Fruit fly (Drosophila melanogaster) whole organism, embryonic: ENCODE results near the gene Girdin.

Source experiments
- Bteb2 ChIP-seq: fragments of 200-800 bp; sonication (Bioruptor generic); optimal IDR thresholded peaks from 2 replicates; lab custom pipeline; 2016; ENCODE audit warnings: missing biosample characterization, missing genetic modification characterization
- CG11085 ChIP-seq: fragments of 200-800 bp; sonication (Bioruptor generic); IDR thresholded peaks from 2 replicates; pipeline ENCODE4 v1.3.6; 2022; ENCODE audit warnings: missing biosample characterization, missing genetic modification characterization
- CG11560 ChIP-seq: fragments of 200-800 bp; sonication (Bioruptor generic); IDR thresholded peaks from 3 replicates; pipeline ENCODE4 v1.3.6; 2022; ENCODE audit warnings: missing biosample characterization, missing genetic modification characterization
- CG12299 ChIP-seq: fragments of 200-800 bp; sonication (Bioruptor generic); optimal IDR thresholded peaks from 2 replicates; lab custom pipeline; 2018; ENCODE audit warnings: missing biosample characterization, mild to moderate bottlenecking, missing genetic modification characterization
- CG1647 ChIP-seq: fragments of 200-800 bp; sonication (Bioruptor generic); optimal IDR thresholded peaks from 3 replicates; lab custom pipeline; 2016; ENCODE audit warnings: missing biosample characterization, missing genetic modification characterization
- CG16815 ChIP-seq: fragments of 200-800 bp; sonication (Bioruptor generic); optimal IDR thresholded peaks from 3 replicates; lab custom pipeline; 2017; ENCODE audit warnings: missing biosample characterization, mild to moderate bottlenecking, missing genetic modification characterization
- CG17568 ChIP-seq: fragments of 200-800 bp; sonication (Bioruptor generic); optimal IDR thresholded peaks from 2 replicates; lab custom pipeline; 2018; ENCODE audit warnings: missing biosample characterization, mild to moderate bottlenecking, missing genetic modification characterization, moderate library complexity
- CG17802 ChIP-seq: fragments of 200-800 bp; sonication (Bioruptor generic); optimal IDR thresholded peaks from 2 replicates; lab custom pipeline; 2018; ENCODE audit warnings: missing biosample characterization, mild to moderate bottlenecking, missing genetic modification characterization, moderate library complexity
- CG18011 ChIP-seq: fragments of 200-800 bp; sonication (Bioruptor generic); optimal IDR thresholded peaks from 2 replicates; lab custom pipeline; 2017; ENCODE audit warnings: missing biosample characterization, missing genetic modification characterization, mild to moderate bottlenecking, moderate library complexity, missing genotype
- CG18476 ChIP-seq: fragments of 200-800 bp; sonication (Bioruptor generic); optimal IDR thresholded peaks from 2 replicates; lab custom pipeline; 2016; ENCODE audit warnings: missing biosample characterization, mild to moderate bottlenecking, missing genetic modification characterization
- CG2129 ChIP-seq: fragments of 200-800 bp; sonication (Bioruptor generic); IDR thresholded peaks from 2 replicates; pipeline ENCODE4 v1.3.6; 2022; ENCODE audit warnings: missing biosample characterization, missing genetic modification characterization; ENCODE audit not compliant: partially characterized antibody
- CG3065 ChIP-seq: fragments of 200-800 bp; sonication (Bioruptor generic); optimal IDR thresholded peaks from 2 replicates; lab custom pipeline; 2016; ENCODE audit warnings: missing biosample characterization, missing genetic modification characterization
- CG6654 ChIP-seq: fragments of 200-800 bp; sonication (Bioruptor generic); optimal IDR thresholded peaks from 2 replicates; lab custom pipeline; 2017; ENCODE audit warnings: missing biosample characterization, mild to moderate bottlenecking, missing genetic modification characterization
- CG6765 ChIP-seq: fragments of 200-800 bp; sonication (Bioruptor generic); optimal IDR thresholded peaks from 3 replicates; lab custom pipeline; 2017; ENCODE audit warnings: missing biosample characterization, mild to moderate bottlenecking, missing genetic modification characterization
- CG7372 ChIP-seq: fragments of 200-800 bp; sonication (Bioruptor generic); IDR thresholded peaks from 2 replicates; pipeline ENCODE4 v1.3.6; 2022; ENCODE audit warnings: missing biosample characterization, missing genetic modification characterization
- CG7745 ChIP-seq: fragments of 200-800 bp; sonication (Bioruptor generic); optimal IDR thresholded peaks from 2 replicates; lab custom pipeline; 2018; ENCODE audit warnings: missing biosample characterization, mild to moderate bottlenecking, missing genetic modification characterization, moderate library complexity
- CG8478 ChIP-seq: fragments of >200 bp; optimal IDR thresholded peaks from 2 replicates; lab custom pipeline; 2018
- CG9609 ChIP-seq: fragments of 200-800 bp; sonication (Bioruptor generic); optimal IDR thresholded peaks from 3 replicates; lab custom pipeline; 2016; ENCODE audit warnings: missing biosample characterization, missing genetic modification characterization
- D19A ChIP-seq: fragments of 200-800 bp; optimal IDR thresholded peaks from 3 replicates; lab custom pipeline; 2019; ENCODE audit warnings: missing biosample characterization, mild to moderate bottlenecking, missing genetic modification characterization, moderate library complexity
- HLH54F ChIP-seq: fragments of 200-800 bp; sonication (Bioruptor generic); optimal IDR thresholded peaks from 3 replicates; lab custom pipeline; 2016; ENCODE audit warnings: missing biosample characterization, missing genetic modification characterization
- Hr51 ChIP-seq, 2 experiments: fragments of 200-800 bp; sonication (Bioruptor generic); optimal IDR thresholded peaks; 2 replicates in 1 of 2; 3 replicates in 1 of 2; lab custom pipeline; 2016 to 2018; ENCODE audit warnings: missing biosample characterization in 2 of 2, missing genetic modification characterization in 2 of 2, mild to moderate bottlenecking in 1 of 2, moderate library complexity in 1 of 2
- Jarid2 ChIP-seq: fragments of 200-800 bp; sonication (Bioruptor generic); optimal IDR thresholded peaks from 3 replicates; lab custom pipeline; 2017; ENCODE audit warnings: mild to moderate bottlenecking, missing biosample characterization, missing genetic modification reagents, missing genetic modification characterization
- Lhr ChIP-seq: fragments of 200-800 bp; sonication (Bioruptor generic); optimal IDR thresholded peaks from 3 replicates; lab custom pipeline; 2017; ENCODE audit warnings: mild to moderate bottlenecking, missing biosample characterization, missing genetic modification reagents, missing genetic modification characterization
- Lpt ChIP-seq: fragments of >200 bp; optimal IDR thresholded peaks from 2 replicates; lab custom pipeline; 2018; ENCODE audit warnings: missing biosample characterization, missing genetic modification characterization
- MESR4 ChIP-seq: fragments of 200-800 bp; sonication (Bioruptor generic); optimal IDR thresholded peaks from 2 replicates; lab custom pipeline; 2018; ENCODE audit warnings: missing biosample characterization, mild to moderate bottlenecking, missing genetic modification characterization, moderate library complexity
- Mes4 ChIP-seq: fragments of 200-800 bp; sonication (Bioruptor generic); optimal IDR thresholded peaks from 2 replicates; lab custom pipeline; 2016; ENCODE audit warnings: missing biosample characterization, missing genetic modification characterization
- NC2α ChIP-seq: fragments of 200-800 bp; sonication (Bioruptor generic); optimal IDR thresholded peaks from 2 replicates; lab custom pipeline; 2016; ENCODE audit warnings: missing biosample characterization, missing genetic modification characterization
- Scr ChIP-seq: fragments of 200-800 bp; sonication (Bioruptor generic); IDR thresholded peaks from 2 replicates; pipeline ENCODE4 v1.3.6; 2022; ENCODE audit warnings: missing biosample characterization, missing genetic modification characterization; ENCODE audit not compliant: partially characterized antibody
- Spps ChIP-seq: fragments of 200-800 bp; sonication (Bioruptor generic); optimal IDR thresholded peaks from 2 replicates; lab custom pipeline; 2018; ENCODE audit warnings: missing biosample characterization, mild to moderate bottlenecking, missing genetic modification characterization
- Xbp1 ChIP-seq: fragments of 200-800 bp; sonication (Bioruptor generic); optimal IDR thresholded peaks from 3 replicates; lab custom pipeline; 2016; ENCODE audit warnings: missing biosample characterization, mild to moderate bottlenecking, missing genetic modification characterization
- ash1 ChIP-seq: fragments of 200-800 bp; sonication (Bioruptor generic); optimal IDR thresholded peaks from 2 replicates; lab custom pipeline; 2018; ENCODE audit warnings: missing biosample characterization, mild to moderate bottlenecking, missing genetic modification characterization
- bsh ChIP-seq, 2 experiments: fragments of 200-800 bp; sonication (Bioruptor generic); optimal IDR thresholded peaks; 2 replicates each; lab custom pipeline; 2017 to 2018; ENCODE audit warnings: mild to moderate bottlenecking in 2 of 2, missing biosample characterization in 2 of 2, missing genetic modification characterization in 2 of 2, moderate library complexity in 1 of 2
- dysf ChIP-seq: fragments of 200-800 bp; sonication (Bioruptor generic); IDR thresholded peaks from 3 replicates; pipeline ENCODE4 v1.3.6; 2022; ENCODE audit warnings: missing biosample characterization, missing genetic modification characterization
- exex ChIP-seq: fragments of 200-800 bp; sonication (Bioruptor generic); optimal IDR thresholded peaks from 4 replicates; lab custom pipeline; 2018; ENCODE audit warnings: missing biosample characterization, mild to moderate bottlenecking, missing genetic modification characterization, moderate library complexity
- gce ChIP-seq: fragments of 200-800 bp; sonication (Bioruptor generic); IDR thresholded peaks from 3 replicates; pipeline ENCODE4 v1.3.6; 2022; ENCODE audit warnings: missing biosample characterization, missing genetic modification characterization
- h ChIP-seq: fragments of >200 bp; optimal IDR thresholded peaks from 2 replicates; lab custom pipeline; 2017
- her ChIP-seq: fragments of 200-800 bp; sonication (Bioruptor generic); optimal IDR thresholded peaks from 2 replicates; lab custom pipeline; 2016; ENCODE audit warnings: missing biosample characterization, missing genetic modification characterization
- jigr1 ChIP-seq: fragments of 200-800 bp; sonication (Bioruptor generic); IDR thresholded peaks from 3 replicates; pipeline ENCODE4 v1.3.6; 2022; ENCODE audit warnings: missing biosample characterization, missing genetic modification characterization
- luna ChIP-seq: fragments of 200-800 bp; sonication (Bioruptor generic); optimal IDR thresholded peaks from 2 replicates; lab custom pipeline; 2016; ENCODE audit warnings: missing biosample characterization, missing genetic modification characterization
- mld ChIP-seq: fragments of 200-800 bp; sonication (Bioruptor generic); IDR thresholded peaks from 3 replicates; pipeline ENCODE4 v1.3.6; 2022; ENCODE audit warnings: missing biosample characterization, missing genetic modification characterization; ENCODE audit not compliant: partially characterized antibody
- nmo ChIP-seq: fragments of 200-800 bp; sonication (Bioruptor generic); optimal IDR thresholded peaks from 2 replicates; lab custom pipeline; 2018; ENCODE audit warnings: missing biosample characterization, mild to moderate bottlenecking, missing genetic modification characterization, moderate library complexity
- pros ChIP-seq: fragments of 200-800 bp; sonication (Bioruptor generic); optimal IDR thresholded peaks from 3 replicates; lab custom pipeline; 2019; ENCODE audit warnings: missing biosample characterization, mild to moderate bottlenecking, missing genetic modification characterization, moderate library complexity
- run ChIP-seq: fragments of 200-800 bp; sonication (Bioruptor generic); optimal IDR thresholded peaks from 3 replicates; lab custom pipeline; 2018; ENCODE audit warnings: missing biosample characterization, mild to moderate bottlenecking, missing genetic modification characterization
- sc ChIP-seq, 3 experiments: fragments of >200 bp in 2 of 3; fragments of 200-800 bp in 1 of 3; sonication (Bioruptor generic) in 1 of 3; optimal IDR thresholded peaks; 2 replicates in 2 of 3; 3 replicates in 1 of 3; lab custom pipeline; 2017; ENCODE audit warnings: mild to moderate bottlenecking in 1 of 3, missing biosample characterization in 1 of 3, missing genetic modification characterization in 1 of 3, missing genetic modification reagents in 1 of 3
- shn ChIP-seq: fragments of 200-800 bp; sonication (Bioruptor generic); optimal IDR thresholded peaks from 3 replicates; lab custom pipeline; 2016; ENCODE audit warnings: missing biosample characterization, missing genetic modification characterization
- tap ChIP-seq: fragments of 200-800 bp; optimal IDR thresholded peaks from 3 replicates; lab custom pipeline; 2019; ENCODE audit warnings: missing biosample characterization, mild to moderate bottlenecking, missing genetic modification characterization, moderate library complexity
- tio ChIP-seq: fragments of 200-800 bp; sonication (Bioruptor generic); optimal IDR thresholded peaks from 2 replicates; lab custom pipeline; 2017; ENCODE audit warnings: missing biosample characterization, missing genetic modification characterization, inconsistent platforms
- tup ChIP-seq: fragments of 200-800 bp; sonication (Bioruptor generic); optimal IDR thresholded peaks from 2 replicates; lab custom pipeline; 2016; ENCODE audit warnings: missing biosample characterization, mild to moderate bottlenecking, missing genetic modification characterization, moderate library complexity
- unc-4 ChIP-seq: fragments of 200-800 bp; sonication (Bioruptor generic); IDR thresholded peaks from 2 replicates; pipeline ENCODE4 v1.3.6; 2022; ENCODE audit warnings: missing biosample characterization, missing genetic modification characterization; ENCODE audit not compliant: partially characterized antibody
- yki ChIP-seq: fragments of >200 bp; optimal IDR thresholded peaks from 3 replicates; lab custom pipeline; 2018

The Girdin gene

dm6 chr3L:3178530-3179096 is at the start of gene Girdin, which contains the start of gene MnM (continued):
- TF ChIP-seq exex (tag; lab: Kevin White, UChicago) (no peak), CG8478 (lab: Kevin White, UChicago) (no peak), CG18476 (GFP tag; lab: Kevin White, UChicago) (no peak), nmo (peak; percentile 87), dysf (peak; percentile 64; the same call in 2 of the 3 replicates), CG3065 (no peak), CG9609 (GFP tag; lab: Kevin White, UChicago) (peak; percentile 79), luna (peak; percentile 3), CG11560 (tag; lab: Robert Waterston, UW) (peak; percentile 53; the same call in 1 of the 3 replicates), CG18011 (GFP tag; lab: Kevin White, UChicago) (peak; percentile 65), CG7372 (0 out of 2 replicates have a peak, but pooled peaks have one; percentile 11), MESR4 (peak; percentile 63), Jarid2 (no peak), Lpt (GFP tag; lab: Kevin White, UChicago) (no peak), h (lab: Kevin White, UChicago) (no peak), mld (GFP tag; lab: Robert Waterston, UW) (peak; percentile 60; the same call in 1 of the 3 replicates), HLH54F (GFP tag; lab: Kevin White, UChicago) (peak; percentile 87), Bteb2 (GFP tag; lab: Kevin White, UChicago) (peak; percentile 69), Lhr (GFP tag; lab: Kevin White, UChicago) (peak; percentile 72), jigr1 (GFP tag; lab: Robert Waterston, UW) (no peak), Xbp1 (GFP tag; lab: Kevin White, UChicago) (peak; percentile 79), CG6654 (GFP tag; lab: Kevin White, UChicago) (no peak), shn (GFP tag; lab: Kevin White, UChicago) (peak; percentile 87), Scr (GFP tag; lab: Robert Waterston, UW) (peak; percentile 92), unc-4 (GFP tag; lab: Robert Waterston, UW) (peak; percentile 87), Hr51 (GFP tag; optimal IDR thresholded peaks at IDR 0.05; lab: Kevin White, UChicago) (peak in 1 of 2 experiments; percentile 74), Spps (tag; lab: Kevin White, UChicago) (no peak), tio (no peak), yki (lab: Kevin White, UChicago) (no peak), her (GFP tag; lab: Kevin White, UChicago) (peak; percentile 75), tup (GFP tag; lab: Kevin White, UChicago) (no peak), CG7745 (no peak), tap (tag; lab: Kevin White, UChicago) (no peak), NC2α (GFP tag; lab: Kevin White, UChicago) (no peak), run (no peak), CG17802 (tag; lab: Kevin White, UChicago) (no peak), CG16815 (peak; percentile 4), sc (optimal IDR thresholded peaks at IDR 0.05; lab: Kevin White, UChicago) (no peak), sc (GFP tag; optimal IDR thresholded peaks at IDR 0.05; lab: Kevin White, UChicago) (no peak), Mes4 (GFP tag; lab: Kevin White, UChicago) (peak; percentile 50), CG2129 (GFP tag; lab: Robert Waterston, UW) (peak; percentile 41), CG1647 (GFP tag; lab: Kevin White, UChicago) (peak; percentile 23), CG11085 (no peak), D19A (tag; lab: Kevin White, UChicago) (no peak), bsh (GFP tag; optimal IDR thresholded peaks at IDR 0.05; lab: Kevin White, UChicago) (peak in 1 of 2 experiments; percentile 41), gce (GFP tag; lab: Robert Waterston, UW) (no peak), CG6765 (GFP tag; lab: Kevin White, UChicago) (no peak), pros (GFP tag; lab: Kevin White, UChicago) (no peak), CG17568 (GFP tag; lab: Kevin White, UChicago) (no peak), ash1 (GFP tag; lab: Kevin White, UChicago) (no peak), CG12299 (tag; lab: Kevin White, UChicago) (no peak)
